Worm (Caenorhabditis elegans): Measurements from ENCODE around the gene Y49F6C.2.

- TF ChIP-seq daf-12 (tag; optimal IDR thresholded peaks at IDR 0.05): no peak
- no peak for TF ChIP-seq nhr-6 (tag; optimal IDR thresholded peaks at IDR 0.05)
- TF ChIP-seq nhr-237 (tag; optimal IDR thresholded peaks at IDR 0.05): no peak
- no peak for TF ChIP-seq hif-1 (tag; optimal IDR thresholded peaks at IDR 0.05)
- TF ChIP-seq dpl-1 (GFP tag; optimal IDR thresholded peaks at IDR 0.05): no peak
- TF ChIP-seq ama-1 (optimal IDR thresholded peaks at IDR 0.05): no peak
- TF ChIP-seq nhr-76 (tag; optimal IDR thresholded peaks at IDR 0.05): no peak
- TF ChIP-seq dve-1 (tag; optimal IDR thresholded peaks at IDR 0.05; ENCODE audit: insufficient read depth): no peak
- no peak for TF ChIP-seq aly-2 (tag; optimal IDR thresholded peaks at IDR 0.05)
Observed at ce11 chrII:3347940-3348610, 30.3 kb upstream of the Y49F6C.2 start, which contains the start of the genes F14D2.14 and bath-29.

Data from whole organism, L4 larva.